Worm (Caenorhabditis elegans) whole organism, young adult: Measurements from ENCODE around the gene sru-21.

Experiments
- cebp-1 ChIP-seq, 2 experiments: fragments of 200-800 bp in 1 of 2; sonication (Bioruptor generic) in 1 of 2; sonication (generic microtip) in 1 of 2; IDR thresholded peaks in 1 of 2; optimal IDR thresholded peaks in 1 of 2; 2 replicates each; pipeline versions ENCODE4 v1.3.6 to Lab custom; 2017 to 2022; ENCODE audit warnings: missing compliant biosample characterization in 2 of 2, missing genetic modification characterization in 2 of 2, mild to moderate bottlenecking in 1 of 2, missing genetic modification reagents in 1 of 2, moderate library complexity in 1 of 2
- him-1 ChIP-seq: sonication (generic microtip); optimal IDR thresholded peaks from 2 replicates; lab custom pipeline; 2016; ENCODE audit warnings: missing genotype, missing genetic modification reagents, missing genetic modification characterization, missing compliant biosample characterization
- madf-10 ChIP-seq: sonication (generic microtip); optimal IDR thresholded peaks from 2 replicates; lab custom pipeline; 2016; ENCODE audit warnings: mild to moderate bottlenecking, missing genetic modification characterization, missing compliant biosample characterization
- nfya-2 ChIP-seq: fragments of 200-800 bp; sonication (Bioruptor generic); IDR thresholded peaks from 2 replicates; pipeline ENCODE4 v1.3.6; 2022; ENCODE audit warnings: missing genetic modification reagents, missing genetic modification characterization, missing compliant biosample characterization
- zfh-2 ChIP-seq: fragments of 200-800 bp; sonication (Bioruptor generic); conservative IDR thresholded peaks from 2 replicates; pipeline ENCODE4 v1.3.6; 2022; ENCODE audit warnings: missing genetic modification reagents, missing genetic modification characterization, missing compliant biosample characterization

DNA sequence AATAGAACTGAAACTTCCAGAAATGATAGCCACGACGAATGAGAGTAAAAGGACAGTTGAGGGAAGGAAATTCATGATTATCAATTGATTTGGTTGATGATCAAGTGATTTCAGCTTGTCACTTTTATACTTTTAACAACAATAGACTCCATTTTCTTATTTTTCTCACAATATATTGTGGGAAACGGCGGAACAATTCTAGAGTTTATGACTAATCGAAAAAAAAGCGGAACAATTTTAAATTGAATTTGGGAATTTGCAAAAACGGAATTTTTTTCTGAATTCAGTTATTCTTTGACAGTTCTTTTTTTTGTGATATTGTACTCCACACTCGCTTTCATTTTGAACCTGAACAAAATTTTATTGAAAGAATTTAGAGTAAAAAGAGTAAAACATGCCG is 37.5 kb downstream of the sru-21 start, which contains the start of gene Y45F10C.4:
- no peak for TF ChIP-seq him-1 (tag; lab: Kevin White, UChicago)
- TF ChIP-seq madf-10 (tag; lab: Kevin White, UChicago), result no peak
- no peak for TF ChIP-seq nfya-2 (GFP tag; lab: Robert Waterston, UW)
- no peak for TF ChIP-seq zfh-2
- no peak for TF ChIP-seq cebp-1 (GFP tag; IDR thresholded peaks at IDR 0.05; lab: Robert Waterston, UW)
- TF ChIP-seq cebp-1 (tag; optimal IDR thresholded peaks at IDR 0.05; lab: Kevin White, UChicago), result no peak
